Fruit fly (Drosophila melanogaster) whole organism, wandering third instar larva: ENCODE results near the gene bai.

ENCODE experiments used
- Abd-B ChIP-seq: fragments of >200 bp; optimal IDR thresholded peaks from 2 replicates; lab custom pipeline; 2017; ENCODE audit warnings: missing biosample characterization, missing genetic modification characterization
- CG32264 ChIP-seq: fragments of 200-800 bp; sonication (Bioruptor generic); optimal IDR thresholded peaks from 2 replicates; lab custom pipeline; 2016; ENCODE audit warnings: missing biosample characterization, missing genetic modification characterization
- CG9705 ChIP-seq: fragments of 200-800 bp; sonication (Bioruptor generic); optimal IDR thresholded peaks from 2 replicates; lab custom pipeline; 2018; ENCODE audit warnings: missing biosample characterization, mild to moderate bottlenecking, missing genetic modification characterization
- CrebA ChIP-seq: fragments of 200-800 bp; sonication (Bioruptor generic); optimal IDR thresholded peaks from 2 replicates; lab custom pipeline; 2016; ENCODE audit warnings: missing biosample characterization, mild to moderate bottlenecking, missing genetic modification characterization, borderline replicate concordance
- Dfd ChIP-seq: fragments of >200 bp; optimal IDR thresholded peaks from 2 replicates; lab custom pipeline; 2017; ENCODE audit warnings: missing biosample characterization, missing genetic modification characterization
- Dif ChIP-seq: fragments of 200-275, 200-300 bp; sonication (Bioruptor generic); optimal IDR thresholded peaks from 2 replicates; lab custom pipeline; 2018; ENCODE audit warnings: missing biosample characterization, missing genetic modification characterization; ENCODE audit not compliant: partially characterized antibody
- GATAd ChIP-seq: sonication (Bioruptor generic); optimal IDR thresholded peaks from 2 replicates; lab custom pipeline; 2016; ENCODE audit warnings: missing biosample characterization, missing genetic modification characterization
- HLH106 ChIP-seq: fragments of 200-800 bp; optimal IDR thresholded peaks from 3 replicates; lab custom pipeline; 2019; ENCODE audit warnings: missing biosample characterization, mild to moderate bottlenecking, missing genetic modification characterization, moderate library complexity
- Hnf4 ChIP-seq: fragments of 200-800 bp; sonication (Bioruptor generic); optimal IDR thresholded peaks from 2 replicates; lab custom pipeline; 2016; ENCODE audit warnings: missing biosample characterization, mild to moderate bottlenecking, missing genetic modification characterization
- Hr78 ChIP-seq: fragments of >200 bp; optimal IDR thresholded peaks from 2 replicates; lab custom pipeline; 2017; ENCODE audit warnings: missing biosample characterization, missing genetic modification characterization
- Hr83 ChIP-seq: fragments of 200-300 bp; sonication (Bioruptor generic); optimal IDR thresholded peaks from 2 replicates; lab custom pipeline; 2016; ENCODE audit warnings: missing biosample characterization, mild to moderate bottlenecking, missing genetic modification characterization, moderate library complexity; ENCODE audit not compliant: poor library complexity, severe bottlenecking
- Jra ChIP-seq: sonication (Bioruptor generic); optimal IDR thresholded peaks from 2 replicates; lab custom pipeline; 2016; ENCODE audit warnings: missing biosample characterization, missing genetic modification characterization
- Mio ChIP-seq: sonication (Bioruptor generic); optimal IDR thresholded peaks from 2 replicates; lab custom pipeline; 2016; ENCODE audit warnings: missing biosample characterization, missing genetic modification characterization
- Myc ChIP-seq: fragments of >200 bp; optimal IDR thresholded peaks from 2 replicates; lab custom pipeline; 2017
- N ChIP-seq: fragments of >200 bp; optimal IDR thresholded peaks from 2 replicates; lab custom pipeline; 2018; ENCODE audit warnings: missing biosample characterization, missing external identifiers, missing genetic modification characterization
- OdsH ChIP-seq: fragments of 200-800 bp; sonication (Bioruptor generic); optimal IDR thresholded peaks from 2 replicates; lab custom pipeline; 2016; ENCODE audit warnings: missing biosample characterization, mild to moderate bottlenecking, missing genetic modification characterization
- Rel ChIP-seq, 2 experiments: fragments of 200-800 bp; sonication (Bioruptor generic) in 1 of 2; optimal IDR thresholded peaks; 2 replicates in 1 of 2; 3 replicates in 1 of 2; lab custom pipeline; 2016 to 2019; ENCODE audit warnings: mild to moderate bottlenecking in 2 of 2, missing biosample characterization in 2 of 2, missing genetic modification characterization in 2 of 2, moderate library complexity in 1 of 2
- Sp1 ChIP-seq: fragments of 200-800 bp; sonication (Bioruptor generic); optimal IDR thresholded peaks from 3 replicates; lab custom pipeline; 2019; ENCODE audit warnings: missing biosample characterization, mild to moderate bottlenecking, missing genetic modification characterization, moderate library complexity
- Vsx2 ChIP-seq: fragments of 200-300, 225-300 bp; sonication (Bioruptor generic); optimal IDR thresholded peaks from 2 replicates; lab custom pipeline; 2018; ENCODE audit warnings: missing biosample characterization, missing genetic modification characterization; ENCODE audit not compliant: partially characterized antibody
- br ChIP-seq: fragments of 200-800 bp; sonication (Bioruptor generic); optimal IDR thresholded peaks from 2 replicates; lab custom pipeline; 2016; ENCODE audit warnings: missing biosample characterization, missing genetic modification characterization
- brk ChIP-seq: fragments of 200-800 bp; sonication (Bioruptor generic); optimal IDR thresholded peaks from 2 replicates; lab custom pipeline; 2016; ENCODE audit warnings: missing biosample characterization, mild to moderate bottlenecking, missing genetic modification characterization
- dl ChIP-seq, 2 experiments: fragments of 175-275, 200-275 bp in 1 of 2; fragments of 200-275 bp in 1 of 2; sonication (Bioruptor generic); optimal IDR thresholded peaks; lab custom pipeline; 2018; ENCODE audit warnings: mild to moderate bottlenecking in 2 of 2, missing biosample characterization in 2 of 2, missing genetic modification characterization in 2 of 2, moderate library complexity in 2 of 2; ENCODE audit not compliant: partially characterized antibody in 2 of 2, insufficient read depth in 1 of 2
- dmrt93B ChIP-seq: fragments of 200-800 bp; sonication (Bioruptor generic); optimal IDR thresholded peaks from 2 replicates; lab custom pipeline; 2018; ENCODE audit warnings: missing biosample characterization, mild to moderate bottlenecking, missing genetic modification characterization
- dsf ChIP-seq: sonication (Bioruptor generic); optimal IDR thresholded peaks from 2 replicates; lab custom pipeline; 2016; ENCODE audit warnings: missing biosample characterization, missing genetic modification characterization, borderline replicate concordance
- ey ChIP-seq: fragments of 200-800 bp; sonication (Bioruptor generic); optimal IDR thresholded peaks from 2 replicates; lab custom pipeline; 2016; ENCODE audit warnings: missing biosample characterization, missing genetic modification characterization
- foxo ChIP-seq, 2 experiments: fragments of 200-800 bp; sonication (Bioruptor generic); optimal IDR thresholded peaks; 2 replicates in 1 of 2; 3 replicates in 1 of 2; lab custom pipeline; 2016 to 2017; ENCODE audit warnings: missing biosample characterization in 2 of 2, missing genetic modification characterization in 2 of 2
- fru ChIP-seq: fragments of 200-800 bp; sonication (Bioruptor generic); optimal IDR thresholded peaks from 3 replicates; lab custom pipeline; 2016; ENCODE audit warnings: missing biosample characterization, mild to moderate bottlenecking, missing genetic modification characterization
- h ChIP-seq: fragments of 200-800 bp; sonication (Bioruptor generic); optimal IDR thresholded peaks from 3 replicates; lab custom pipeline; 2016; ENCODE audit warnings: missing biosample characterization, mild to moderate bottlenecking, missing genetic modification characterization
- jim ChIP-seq: fragments of 175-275, 200-325 bp; sonication (Bioruptor generic); optimal IDR thresholded peaks from 2 replicates; lab custom pipeline; 2016; ENCODE audit warnings: missing biosample characterization, mild to moderate bottlenecking, missing genetic modification characterization
- lola ChIP-seq: fragments of >200 bp; optimal IDR thresholded peaks from 2 replicates; lab custom pipeline; 2017; ENCODE audit warnings: missing biosample characterization, missing genetic modification characterization
- pan ChIP-seq: fragments of >200 bp; optimal IDR thresholded peaks from 2 replicates; lab custom pipeline; 2017
- psq ChIP-seq: fragments of 200-800 bp; sonication (Bioruptor generic); optimal IDR thresholded peaks from 3 replicates; lab custom pipeline; 2017; ENCODE audit warnings: missing biosample characterization, mild to moderate bottlenecking, missing genetic modification characterization, moderate library complexity
- rgr ChIP-seq: fragments of 200-800 bp; sonication (Bioruptor generic); optimal IDR thresholded peaks from 3 replicates; lab custom pipeline; 2016; ENCODE audit warnings: missing biosample characterization, mild to moderate bottlenecking, missing genetic modification characterization
- sage ChIP-seq: fragments of 200-800 bp; sonication (Bioruptor generic); optimal IDR thresholded peaks from 2 replicates; lab custom pipeline; 2016; ENCODE audit warnings: missing biosample characterization, mild to moderate bottlenecking, missing genetic modification characterization
- sv ChIP-seq: fragments of 200-800 bp; sonication (Bioruptor generic); optimal IDR thresholded peaks from 3 replicates; lab custom pipeline; 2016; ENCODE audit warnings: missing biosample characterization, missing genetic modification characterization
- tai ChIP-seq: sonication (Bioruptor generic); optimal IDR thresholded peaks from 2 replicates; lab custom pipeline; 2016; ENCODE audit warnings: missing biosample characterization, missing genetic modification characterization
- usp ChIP-seq: fragments of >200 bp; optimal IDR thresholded peaks from 2 replicates; lab custom pipeline; 2017; ENCODE audit warnings: missing biosample characterization, missing genetic modification characterization
- woc ChIP-seq: sonication (Bioruptor generic); optimal IDR thresholded peaks from 2 replicates; lab custom pipeline; 2016; ENCODE audit warnings: missing biosample characterization, mild to moderate bottlenecking, missing genetic modification characterization

Gene bai

dm6 chr3R:25012016-25012415, 27.2 kb upstream of the bai start:
- TF ChIP-seq sv (GFP tag; lab: Kevin White, UChicago) = no peak

- TF ChIP-seq GATAd (GFP tag; lab: Kevin White, UChicago) (no peak), Hr78 (GFP tag; lab: Kevin White, UChicago) (no peak), Hnf4 (GFP tag; lab: Kevin White, UChicago) (no peak)
Measured at dm6 chr3R:25023056-25023455, 16.1 kb upstream of the bai start, which contains the start of gene beta4GalT7. Gene beta4GalT7 (plus strand): TSS chr3R:25023256.

dm6 chr3R:25024895-25025557, 14.1 kb upstream of the bai start, which contains the start of the genes EMC6 and Hr96:
Gene EMC6 (minus strand): TSS chr3R:25025017.
Gene Hr96 (plus strand): TSS chr3R:25025235.
- TF ChIP-seq ey (GFP tag; lab: Kevin White, UChicago) = peak; percentile 92
- peak; percentile 94 for TF ChIP-seq rgr (GFP tag; lab: Kevin White, UChicago)
- peak; percentile 87 for TF ChIP-seq OdsH (GFP tag; lab: Kevin White, UChicago)
- peak; percentile 84 for TF ChIP-seq GATAd (GFP tag; lab: Kevin White, UChicago)
- no peak for TF ChIP-seq tai (GFP tag; lab: Kevin White, UChicago)
- peak; percentile 85 for TF ChIP-seq woc (GFP tag; lab: Kevin White, UChicago)
- no peak for TF ChIP-seq CrebA
- TF ChIP-seq Abd-B (GFP tag; lab: Kevin White, UChicago) = no peak
- TF ChIP-seq fru (GFP tag; lab: Kevin White, UChicago) = peak; percentile 93
- TF ChIP-seq sv (GFP tag; lab: Kevin White, UChicago) = peak; percentile 95
- peak; percentile 54 for TF ChIP-seq Vsx2
- TF ChIP-seq Myc (lab: Kevin White, UChicago) = peak; percentile 46
- TF ChIP-seq pan = no peak
- TF ChIP-seq Hr78 (GFP tag; lab: Kevin White, UChicago) = no peak
- peak; percentile 88 for TF ChIP-seq CG9705 (GFP tag; lab: Kevin White, UChicago)
- TF ChIP-seq foxo (GFP tag; optimal IDR thresholded peaks at IDR 0.05; lab: Kevin White, UChicago) = peak; percentile 14 to 94
- TF ChIP-seq Sp1 = peak; percentile 90
- peak; percentile 83 for TF ChIP-seq psq (GFP tag; lab: Kevin White, UChicago)
- TF ChIP-seq N (GFP tag; lab: Kevin White, UChicago) = no peak
- peak; percentile 93 for TF ChIP-seq Jra (GFP tag; lab: Kevin White, UChicago)
- no peak for TF ChIP-seq usp
- TF ChIP-seq brk = no peak
- peak; percentile 60 for TF ChIP-seq Mio
- TF ChIP-seq Dfd (GFP tag; lab: Kevin White, UChicago) = no peak
- TF ChIP-seq Hr83 (GFP tag; lab: Kevin White, UChicago) = peak; percentile 98
- TF ChIP-seq sage = no peak
- peak; percentile 85 for TF ChIP-seq dsf (GFP tag; lab: Kevin White, UChicago)
- TF ChIP-seq Dif (GFP tag; lab: Kevin White, UChicago) = no peak
- no peak for TF ChIP-seq Hnf4 (GFP tag; lab: Kevin White, UChicago)
- peak; percentile 87 for TF ChIP-seq CG32264 (GFP tag; lab: Kevin White, UChicago)
- TF ChIP-seq Rel (GFP tag; optimal IDR thresholded peaks at IDR 0.05; lab: Kevin White, UChicago) = no peak
- TF ChIP-seq Rel (tag; optimal IDR thresholded peaks at IDR 0.05; lab: Kevin White, UChicago) = peak; percentile 76
- no peak for TF ChIP-seq lola (GFP tag; lab: Kevin White, UChicago)
- TF ChIP-seq HLH106 (tag; lab: Kevin White, UChicago) = peak; percentile 92
- TF ChIP-seq br = peak; percentile 93
- no peak for TF ChIP-seq dl (GFP tag; optimal IDR thresholded peaks at IDR 0.05; lab: Kevin White, UChicago; ENCODE audit: insufficient read depth in 1 of 2, partially characterized antibody in 2 of 2)
- TF ChIP-seq h = peak; percentile 95
- TF ChIP-seq jim = peak; percentile 70
- TF ChIP-seq dmrt93B = no peak
